Worm (Caenorhabditis elegans) whole organism, late embryonic: ENCODE measurements around the gene C04E7.5.

ENCODE experiments used
- C08G9.2 ChIP-seq: sonication (generic microtip); optimal IDR thresholded peaks from 2 replicates; lab custom pipeline; 2016; ENCODE audit warnings: mild to moderate bottlenecking, missing genetic modification characterization, moderate library complexity, missing compliant biosample characterization
- C38D4.7 ChIP-seq: fragments of 200-800 bp; sonication (Bioruptor generic); optimal IDR thresholded peaks from 2 replicates; lab custom pipeline; 2018; ENCODE audit warnings: mild to moderate bottlenecking, missing genetic modification characterization, moderate library complexity, missing compliant biosample characterization
- F13H6.1 ChIP-seq: sonication (generic microtip); optimal IDR thresholded peaks from 2 replicates; lab custom pipeline; 2016; ENCODE audit warnings: missing genetic modification characterization, missing compliant biosample characterization
- ceh-18 ChIP-seq: sonication (generic microtip); optimal IDR thresholded peaks from 2 replicates; lab custom pipeline; 2016; ENCODE audit warnings: missing genetic modification characterization, missing compliant biosample characterization
- ceh-2 ChIP-seq: sonication (generic microtip); optimal IDR thresholded peaks from 2 replicates; lab custom pipeline; 2016; ENCODE audit warnings: missing genotype, missing genetic modification characterization, missing compliant biosample characterization
- ceh-24 ChIP-seq: sonication (generic microtip); optimal IDR thresholded peaks from 2 replicates; lab custom pipeline; 2016; ENCODE audit warnings: mild to moderate bottlenecking, missing genetic modification characterization, missing compliant biosample characterization
- ceh-30 ChIP-seq: fragments of 150-350 bp; optimal IDR thresholded peaks from 2 replicates; lab custom pipeline; 2014; ENCODE audit warnings: missing biosample characterization, missing genetic modification characterization
- ceh-34 ChIP-seq: sonication (generic microtip); optimal IDR thresholded peaks from 2 replicates; lab custom pipeline; 2016; ENCODE audit warnings: mild to moderate bottlenecking, missing genetic modification characterization, missing compliant biosample characterization
- fax-1 ChIP-seq: sonication (generic microtip); optimal IDR thresholded peaks from 2 replicates; lab custom pipeline; 2016; ENCODE audit warnings: missing genotype, missing genetic modification characterization, missing compliant biosample characterization
- hlh-13 ChIP-seq: fragments of 200-800 bp; sonication (Bioruptor generic); optimal IDR thresholded peaks from 2 replicates; lab custom pipeline; 2018; ENCODE audit warnings: mild to moderate bottlenecking, missing genetic modification characterization, missing compliant biosample characterization
- mec-3 ChIP-seq: sonication (generic microtip); optimal IDR thresholded peaks from 2 replicates; lab custom pipeline; 2016; ENCODE audit warnings: borderline replicate concordance, missing genetic modification characterization, missing compliant biosample characterization
- nhr-11 ChIP-seq: fragments of 150-350 bp; optimal IDR thresholded peaks from 2 replicates; lab custom pipeline; 2014; ENCODE audit warnings: missing biosample characterization, missing genetic modification characterization
- nhr-232 ChIP-seq: sonication (generic microtip); optimal IDR thresholded peaks from 2 replicates; lab custom pipeline; 2016; ENCODE audit warnings: missing genetic modification characterization, missing compliant biosample characterization
- odd-2 ChIP-seq: sonication (generic microtip); optimal IDR thresholded peaks from 2 replicates; lab custom pipeline; 2017; ENCODE audit warnings: antibody characterized with exemption, mild to moderate bottlenecking, missing genetic modification characterization, missing compliant biosample characterization
- pha-4 ChIP-seq: fragments of 150-350 bp; optimal IDR thresholded peaks from 2 replicates; lab custom pipeline; 2018; ENCODE audit warnings: missing biosample characterization, missing genetic modification reagents, missing genetic modification characterization
- pros-1 ChIP-seq: fragments of 150-350 bp; optimal IDR thresholded peaks from 2 replicates; lab custom pipeline; 2014; ENCODE audit warnings: missing biosample characterization, missing genetic modification reagents, missing genetic modification characterization
- ref-2 ChIP-seq: sonication (generic microtip); optimal IDR thresholded peaks from 2 replicates; lab custom pipeline; 2016; ENCODE audit warnings: missing genetic modification characterization, missing compliant biosample characterization

C04E7.5 gene

ce11 chrX:410073-410572 is 49.5 kb downstream of the C04E7.5 start (continued):
- TF ChIP-seq odd-2 (tag; lab: Kevin White, UChicago) (peak; percentile 48), nhr-232 (tag; lab: Kevin White, UChicago) (peak; percentile 83), F13H6.1 (tag; lab: Kevin White, UChicago) (peak; percentile 67), fax-1 (peak; percentile 81), ceh-24 (tag; lab: Kevin White, UChicago) (peak; percentile 74), ceh-30 (tag; lab: Kevin White, UChicago) (peak; percentile 44), C38D4.7 (GFP tag; lab: Kevin White, UChicago) (peak; percentile 84), pros-1 (peak; percentile 19), mec-3 (peak; percentile 18), ceh-34 (tag; lab: Kevin White, UChicago) (peak; percentile 95), nhr-11 (no peak), ceh-2 (tag; lab: Kevin White, UChicago) (peak; percentile 83), C08G9.2 (peak; percentile 85), hlh-13 (GFP tag; lab: Kevin White, UChicago) (peak; percentile 45), pha-4 (tag; lab: Kevin White, UChicago) (no peak), ceh-18 (tag; lab: Kevin White, UChicago) (peak; percentile 96), ref-2 (tag; lab: Kevin White, UChicago) (peak; percentile 85)
